Worm (Caenorhabditis elegans): ENCODE data around the gene sucl-2.
"Not testable (repeated sequence)": the region's sequence is repeated elsewhere in the genome, so short reads cannot be mapped to it uniquely, and the experiment has no call there.

The sucl-2 gene

DNA sequence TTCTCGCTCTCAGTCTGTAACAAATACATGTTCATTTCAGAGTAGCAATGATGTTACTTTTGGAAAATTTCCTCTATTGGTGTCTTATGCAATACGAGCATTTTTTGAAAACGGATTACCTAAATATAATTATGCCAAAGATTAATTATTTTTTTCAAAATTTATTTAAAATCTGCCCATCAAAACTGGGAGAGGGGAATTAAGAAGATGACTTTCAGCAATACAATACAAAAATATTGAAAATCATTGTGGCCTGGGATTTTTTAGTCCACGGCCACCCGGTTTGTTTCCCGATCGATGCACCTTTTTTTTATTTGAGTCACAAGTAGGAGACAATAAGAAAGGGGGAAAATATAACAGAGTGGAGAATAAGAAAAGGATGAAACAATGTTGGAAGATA, 36.7 kb upstream of the sucl-2 start, which contains the start of gene fbxa-56:
fbxa-56 (minus strand) TSS at position 101 of the 400 bp plus-strand sequence.
- no peak for TF ChIP-seq Y105C5A.15 (GFP tag; IDR thresholded peaks at IDR 0.05)
- no peak for TF ChIP-seq pqm-1 (tag; optimal IDR thresholded peaks at IDR 0.05)
- TF ChIP-seq egl-43 (GFP tag; IDR thresholded peaks at IDR 0.05) = no peak
- no peak for TF ChIP-seq ceh-82 (tag; optimal IDR thresholded peaks at IDR 0.05)
- TF ChIP-seq lin-13 (GFP tag; optimal IDR thresholded peaks at IDR 0.05) = no peak

DNA sequence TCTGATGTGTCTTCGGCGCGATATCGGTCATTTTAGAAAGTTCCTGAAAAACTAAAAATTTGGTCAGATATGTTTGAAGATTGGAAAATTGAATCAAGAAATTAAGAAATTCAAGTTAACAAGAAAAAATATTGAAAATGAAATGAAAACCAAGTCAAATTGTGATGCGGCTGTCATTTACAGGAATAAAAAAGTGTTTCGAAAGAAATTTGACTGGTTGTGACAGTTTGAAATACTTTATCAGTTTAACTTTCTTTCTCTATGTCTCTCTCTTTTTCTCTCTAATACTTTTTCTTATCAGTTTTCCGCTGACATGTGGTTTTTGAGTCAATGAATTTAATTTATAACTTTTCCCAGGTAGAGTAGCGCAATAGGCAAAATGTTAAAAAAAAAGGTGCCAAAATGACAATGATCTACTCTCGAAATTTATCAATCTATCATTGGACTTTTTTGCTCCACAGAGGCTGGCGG, 34.9 kb upstream of the sucl-2 start, which contains the start of gene fbxa-55:
fbxa-55 (minus strand) TSS at position 51 of the 471 bp plus-strand sequence.
- no peak for TF ChIP-seq ceh-82 (tag; optimal IDR thresholded peaks at IDR 0.05)
- no peak for TF ChIP-seq mdt-29 (GFP tag; IDR thresholded peaks at IDR 0.05)
- TF ChIP-seq D1046.2 (GFP tag; IDR thresholded peaks at IDR 0.05) = no peak
- TF ChIP-seq ZK546.5 (tag; optimal IDR thresholded peaks at IDR 0.05) = no peak
- TF ChIP-seq zfp-2 (tag; optimal IDR thresholded peaks at IDR 0.05) = no peak
- no peak for TF ChIP-seq ctbp-1 (GFP tag; IDR thresholded peaks at IDR 0.05)
- TF ChIP-seq aha-1 (tag) = no peak
- no peak for TF ChIP-seq spr-1 (tag; optimal IDR thresholded peaks at IDR 0.05)
- TF ChIP-seq cey-2 (tag; optimal IDR thresholded peaks at IDR 0.05; ENCODE audit: borderline replicate concordance, insufficient read depth) = no peak
- TF ChIP-seq unc-62 (GFP tag; optimal IDR thresholded peaks at IDR 0.05 in 1 of 2) = peak in 1 of 2 experiments; percentile 6
- TF ChIP-seq unc-62 (tag; optimal IDR thresholded peaks at IDR 0.05) = no peak
- no peak for TF ChIP-seq fos-1 (tag; optimal IDR thresholded peaks at IDR 0.05)
- TF ChIP-seq hlh-11 (tag; optimal IDR thresholded peaks at IDR 0.05) = peak; percentile 75
- peak; percentile 43 for TF ChIP-seq pqm-1 (tag; optimal IDR thresholded peaks at IDR 0.05)
- TF ChIP-seq T26A8.4 (GFP tag; IDR thresholded peaks at IDR 0.05) = no peak
- peak; percentile 25 for TF ChIP-seq nhr-28 (tag; optimal IDR thresholded peaks at IDR 0.05)
- no peak for TF ChIP-seq aly-2 (tag; optimal IDR thresholded peaks at IDR 0.05)
- no peak for TF ChIP-seq daf-16 (GFP tag; optimal IDR thresholded peaks at IDR 0.05)
- TF ChIP-seq daf-16 (tag; optimal IDR thresholded peaks at IDR 0.05) = peak; percentile 51
- no peak for TF ChIP-seq ces-1 (GFP tag; optimal IDR thresholded peaks at IDR 0.05)
- peak; percentile 52 for TF ChIP-seq dve-1 (tag; optimal IDR thresholded peaks at IDR 0.05; ENCODE audit: insufficient read depth)
- peak; percentile 92 for TF ChIP-seq dmd-6 (GFP tag; IDR thresholded peaks at IDR 0.05)
- TF ChIP-seq mes-2 (tag; optimal IDR thresholded peaks at IDR 0.05; ENCODE audit: poor library complexity, severe bottlenecking) = no peak
- TF ChIP-seq set-16 (GFP tag; IDR thresholded peaks at IDR 0.05) = no peak
- peak; percentile 80 for TF ChIP-seq tra-1 (GFP tag; IDR thresholded peaks at IDR 0.05)
- TF ChIP-seq F37D6.2 (tag; optimal IDR thresholded peaks at IDR 0.05) = no peak
- no peak for TF ChIP-seq attf-4 (tag; optimal IDR thresholded peaks at IDR 0.05)

DNA sequence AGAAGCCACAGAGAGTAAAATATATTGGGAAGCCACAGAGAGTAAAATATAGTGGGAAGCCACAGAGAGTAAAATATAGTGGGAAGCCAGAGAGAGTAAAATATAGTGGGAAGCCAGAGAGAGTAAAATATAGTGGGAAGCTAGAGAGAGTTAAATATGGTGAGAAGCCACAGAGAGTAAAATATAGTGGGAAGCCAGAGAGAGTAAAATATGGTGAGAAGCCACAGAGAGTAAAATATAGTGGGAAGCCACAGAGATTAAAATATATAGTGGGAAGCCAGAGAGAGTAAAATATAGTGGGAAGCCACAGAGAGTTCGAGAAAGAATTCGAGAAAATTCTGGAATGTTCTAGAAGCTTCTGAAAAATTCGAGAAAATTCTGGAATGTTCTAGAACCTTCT, 30.2 kb upstream of the sucl-2 start:
- TF ChIP-seq daf-16 (GFP tag; optimal IDR thresholded peaks at IDR 0.05) = peak in 1 of 2 experiments; percentile 57
- not testable (repeated sequence) for TF ChIP-seq daf-16 (tag; optimal IDR thresholded peaks at IDR 0.05)
- TF ChIP-seq nhr-48 (tag; optimal IDR thresholded peaks at IDR 0.05) = peak; percentile 28
- TF ChIP-seq F10B5.3 (tag; optimal IDR thresholded peaks at IDR 0.05) = peak; percentile 19
- TF ChIP-seq lir-3 (tag; optimal IDR thresholded peaks at IDR 0.05) = peak; percentile 69
- peak; percentile 65 for TF ChIP-seq spr-1 (tag; optimal IDR thresholded peaks at IDR 0.05)

DNA sequence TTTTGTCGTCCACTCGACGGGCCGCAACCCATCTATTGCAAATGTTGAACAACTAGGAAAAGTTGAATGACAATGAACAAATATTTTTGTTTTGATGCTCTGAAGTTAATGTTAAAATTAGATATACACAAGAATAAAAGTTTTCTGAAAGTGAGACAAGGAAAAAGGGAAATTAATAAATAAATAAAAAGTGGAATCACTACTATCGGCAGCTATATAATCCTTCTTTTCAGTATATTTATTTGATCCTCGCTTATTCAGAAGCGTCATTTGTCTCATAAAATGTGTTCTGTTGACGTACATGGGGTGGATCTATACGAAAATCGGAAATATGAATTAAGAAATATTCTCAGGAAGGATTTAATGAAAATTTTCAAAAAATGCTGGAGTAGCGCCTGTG, 25.0 kb upstream of the sucl-2 start, which contains the start of gene pef-1:
pef-1 (minus strand) TSS at position 101 of the 400 bp plus-strand sequence.
- TF ChIP-seq hlh-11 (tag; optimal IDR thresholded peaks at IDR 0.05) (no peak), rbr-2 (tag; optimal IDR thresholded peaks at IDR 0.05) (no peak), jun-1 (tag; optimal IDR thresholded peaks at IDR 0.05) (no peak), nhr-6 (tag; optimal IDR thresholded peaks at IDR 0.05) (no peak), F44E2.7 (GFP tag; IDR thresholded peaks at IDR 0.05) (no peak), lim-7 (GFP tag; IDR thresholded peaks at IDR 0.05) (no peak), Y105C5A.15 (GFP tag; IDR thresholded peaks at IDR 0.05) (no peak), pha-4 (GFP tag; IDR thresholded peaks at IDR 0.05) (no peak), pha-4 (tag; optimal IDR thresholded peaks at IDR 0.05) (no peak), hlh-30 (tag; optimal IDR thresholded peaks at IDR 0.05; ENCODE audit: insufficient read depth) (no peak), ces-1 (GFP tag; optimal IDR thresholded peaks at IDR 0.05) (no peak), Y5F2A.4 (GFP tag; optimal IDR thresholded peaks at IDR 0.05) (no peak), F37D6.2 (tag; optimal IDR thresholded peaks at IDR 0.05) (no peak), ceh-32 (tag; optimal IDR thresholded peaks at IDR 0.05; ENCODE audit: poor library complexity) (no peak), lsy-2 (tag; optimal IDR thresholded peaks at IDR 0.05) (no peak)

Measured in whole organism, L4 larva.